Worm (Caenorhabditis elegans) whole organism, mixed stage, embryonic: ENCODE measurements around the gene unc-79.
A peak's percentile ranks its signal among the peaks of the same experiment; 100 is the strongest.

ENCODE experiments used
- M03D4.4 ChIP-seq: sonication (generic microtip); optimal IDR thresholded peaks from 2 replicates; lab custom pipeline; 2017; ENCODE audit warnings: mild to moderate bottlenecking, missing genetic modification characterization, missing compliant biosample characterization
- elt-1 ChIP-seq: sonication (generic microtip); optimal IDR thresholded peaks from 2 replicates; lab custom pipeline; 2017; ENCODE audit warnings: missing genetic modification characterization, mild to moderate bottlenecking, missing compliant biosample characterization, antibody characterized with exemption, moderate library complexity, borderline replicate concordance; ENCODE audit not compliant: insufficient read depth
- lin-13 ChIP-seq: fragments of 150-350 bp; optimal IDR thresholded peaks from 2 replicates; lab custom pipeline; 2014; ENCODE audit warnings: missing biosample characterization, missing genetic modification characterization
- lin-32 ChIP-seq: fragments of 200-800 bp; sonication (Bioruptor generic); optimal IDR thresholded peaks from 2 replicates; lab custom pipeline; 2018; ENCODE audit warnings: mild to moderate bottlenecking, missing genetic modification characterization, missing compliant biosample characterization
- mab-5 ChIP-seq: fragments of 150-350 bp; optimal IDR thresholded peaks from 2 replicates; lab custom pipeline; 2014; ENCODE audit warnings: missing biosample characterization, missing genetic modification characterization
- nhr-237 ChIP-seq: fragments of 150-350 bp; optimal IDR thresholded peaks from 2 replicates; lab custom pipeline; 2014; ENCODE audit warnings: missing biosample characterization, missing genetic modification characterization
- nhr-28 ChIP-seq: fragments of 150-350 bp; optimal IDR thresholded peaks from 2 replicates; lab custom pipeline; 2014; ENCODE audit warnings: missing biosample characterization, missing genetic modification characterization
- nhr-76 ChIP-seq: sonication (generic microtip); optimal IDR thresholded peaks from 2 replicates; lab custom pipeline; 2017; ENCODE audit warnings: missing biosample characterization, missing genetic modification characterization
- pha-4 ChIP-seq: fragments of 150-350 bp; optimal IDR thresholded peaks from 2 replicates; lab custom pipeline; 2018; ENCODE audit warnings: missing biosample characterization, missing genetic modification reagents, missing genetic modification characterization
- unc-39 ChIP-seq: fragments of 150-350 bp; optimal IDR thresholded peaks from 2 replicates; lab custom pipeline; 2014; ENCODE audit warnings: missing biosample characterization, missing genetic modification characterization
- unc-62 ChIP-seq: fragments of 150-350 bp; optimal IDR thresholded peaks from 2 replicates; lab custom pipeline; 2014; ENCODE audit warnings: missing biosample characterization, missing genetic modification reagents, missing genetic modification characterization

ce11 chrIII:4099884-4100596, 33.6 kb downstream of the unc-79 start:
- TF ChIP-seq pha-4 (tag; lab: Kevin White, UChicago), result no peak
- TF ChIP-seq nhr-28 (tag; lab: Kevin White, UChicago), result no peak
- peak; percentile 3 for TF ChIP-seq elt-1
- TF ChIP-seq lin-13 (tag; lab: Kevin White, UChicago), result no peak
- TF ChIP-seq mab-5 (tag; lab: Kevin White, UChicago), result no peak
- peak; percentile 2 for TF ChIP-seq nhr-237
- no peak for TF ChIP-seq nhr-76
- no peak for TF ChIP-seq lin-32 (GFP tag; lab: Kevin White, UChicago)
- TF ChIP-seq unc-39 (tag; lab: Kevin White, UChicago), result no peak
- no peak for TF ChIP-seq M03D4.4 (tag; lab: Kevin White, UChicago)
- TF ChIP-seq unc-62 (GFP tag; lab: Kevin White, UChicago), result peak; percentile 45
